Worm (Caenorhabditis elegans) whole organism, mixed stage, embryonic: ENCODE measurements around the gene Y43F8B.19.

ENCODE experiments used
- ces-1 ChIP-seq: fragments of 150-350 bp; optimal IDR thresholded peaks from 2 replicates; lab custom pipeline; 2014; ENCODE audit warnings: missing biosample characterization, missing genetic modification reagents, missing genetic modification characterization
- sptf-1 ChIP-seq: sonication (generic microtip); optimal IDR thresholded peaks from 2 replicates; lab custom pipeline; 2017; ENCODE audit warnings: mild to moderate bottlenecking, missing genetic modification characterization, moderate library complexity, missing compliant biosample characterization

DNA sequence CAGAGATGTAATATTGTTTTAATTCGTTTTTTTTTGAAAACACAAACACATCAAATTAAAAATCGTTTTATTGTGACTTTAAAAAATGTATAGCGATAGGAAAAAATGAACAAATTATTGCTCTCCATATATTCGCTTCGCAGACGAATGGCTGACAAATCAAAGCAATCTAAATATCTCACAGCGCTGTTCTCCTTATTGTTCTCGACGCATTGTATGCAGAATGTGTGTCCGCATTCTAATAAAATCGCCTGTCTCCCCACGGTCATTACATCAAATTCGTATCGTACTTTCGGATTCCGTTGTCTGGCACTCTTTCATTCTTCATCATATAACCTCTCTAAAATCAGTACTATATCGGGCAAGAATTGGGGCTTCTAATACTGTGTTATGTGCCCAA lies 34.3 kb downstream of the Y43F8B.19 start, which contains the start of gene Y43F8B.9:
- TF ChIP-seq ces-1 (GFP tag; lab: Kevin White, UChicago) = no peak
- no peak for TF ChIP-seq sptf-1
